Worm (Caenorhabditis elegans): Measurements from ENCODE around the gene ttr-18.

The ttr-18 gene

DNA sequence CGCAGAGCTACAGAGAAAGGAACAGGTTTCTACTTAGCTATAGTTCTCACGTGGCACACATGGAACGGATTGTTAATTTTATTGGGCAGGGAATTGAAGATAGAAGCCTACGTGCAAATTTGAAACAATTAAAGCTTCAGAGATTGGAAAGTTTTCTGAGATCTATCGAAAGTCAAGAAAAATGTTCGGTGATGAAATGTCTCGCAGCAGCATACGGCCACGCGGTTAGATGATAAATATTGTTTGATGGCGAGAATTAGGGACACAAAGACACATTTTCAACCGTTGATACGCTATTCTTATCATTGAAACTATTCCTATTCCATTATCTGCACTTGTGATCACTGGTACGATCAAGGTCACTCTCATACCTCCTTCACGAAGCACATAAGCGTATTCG, 14.0 kb downstream of the ttr-18 start (continued):
- TF ChIP-seq lin-35 (GFP tag; optimal IDR thresholded peaks at IDR 0.05) = peak in 1 of 2 experiments; percentile 56
- no peak for TF ChIP-seq nhr-28 (tag; optimal IDR thresholded peaks at IDR 0.05)
- no peak for TF ChIP-seq nhr-237 (tag; optimal IDR thresholded peaks at IDR 0.05)
- no peak; the same call in 1 of the 2 replicates for TF ChIP-seq nhr-19 (GFP tag; conservative IDR thresholded peaks at IDR 0.05)
- no peak for TF ChIP-seq ztf-11 (tag; optimal IDR thresholded peaks at IDR 0.05)

DNA sequence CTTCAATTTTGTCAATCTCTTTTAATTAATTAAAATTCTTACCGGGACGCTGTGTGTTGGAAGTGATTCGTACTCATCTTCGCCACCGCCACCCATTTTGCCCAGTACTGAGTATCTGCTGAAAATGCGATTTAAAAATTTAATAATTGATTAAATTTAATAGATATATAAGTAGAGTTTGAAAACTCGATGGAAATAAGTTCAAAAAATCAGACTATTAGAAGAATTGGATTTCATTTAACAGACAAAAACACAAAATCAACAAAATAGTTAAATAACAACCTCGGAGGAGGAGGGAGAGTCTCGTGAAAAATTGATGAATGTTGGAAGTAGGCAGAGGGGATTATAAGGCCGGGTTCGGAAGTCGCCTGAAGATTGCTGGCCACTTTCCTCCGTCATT, 14.6 kb downstream of the ttr-18 start, which contains the start of gene mfn-1:
Gene mfn-1 (minus strand): TSS at position 101 of the 400 bp plus-strand sequence.
- TF ChIP-seq hlh-17 (GFP tag; optimal IDR thresholded peaks at IDR 0.05; ENCODE audit: borderline replicate concordance) (no peak), sup-37 (GFP tag; optimal IDR thresholded peaks at IDR 0.05) (no peak), efl-1 (optimal IDR thresholded peaks at IDR 0.05) (no peak), efl-1 (GFP tag; optimal IDR thresholded peaks at IDR 0.05 in 1 of 2) (peak in 1 of 2 experiments; percentile 26), sox-4 (tag; optimal IDR thresholded peaks at IDR 0.05) (no peak), ztf-11 (tag; optimal IDR thresholded peaks at IDR 0.05) (no peak), dsc-1 (tag; optimal IDR thresholded peaks at IDR 0.05) (no peak)

DNA sequence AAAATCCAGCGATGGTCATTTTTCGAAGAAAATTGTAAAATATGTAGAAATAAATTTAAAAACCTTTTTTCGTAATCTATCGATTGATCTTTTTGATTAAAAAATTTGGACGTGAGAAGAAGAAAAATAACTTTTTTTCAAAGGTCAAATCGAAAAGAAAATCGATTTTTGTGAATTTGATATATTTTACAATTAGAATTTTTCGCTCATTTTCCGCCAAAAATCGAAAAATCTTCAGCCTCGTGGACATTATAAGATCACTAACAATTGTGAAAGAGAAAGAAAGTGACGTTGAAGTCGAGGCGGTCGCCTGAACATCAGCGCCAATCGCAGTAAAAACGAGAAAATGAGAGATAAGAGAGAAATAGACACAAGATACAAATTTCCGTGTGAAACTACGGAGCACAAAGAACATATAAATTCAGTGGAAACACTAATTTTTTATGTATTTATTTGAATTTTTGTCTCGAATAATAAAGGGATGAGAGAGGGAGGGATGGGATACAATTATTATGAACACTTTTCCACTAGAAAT, 16.9 kb downstream of the ttr-18 start, which contains the start of gene cisd-1:
Gene cisd-1 (minus strand): TSS at position 51 of the 535 bp plus-strand sequence.
- TF ChIP-seq sup-37 (GFP tag; optimal IDR thresholded peaks at IDR 0.05) (no peak), blmp-1 (tag; optimal IDR thresholded peaks at IDR 0.05) (peak; percentile 82), xbp-1 (tag; optimal IDR thresholded peaks at IDR 0.05) (no peak), tlp-1 (tag; optimal IDR thresholded peaks at IDR 0.05) (no peak), pqm-1 (tag; optimal IDR thresholded peaks at IDR 0.05) (no peak), jun-1 (tag; optimal IDR thresholded peaks at IDR 0.05) (no peak), skn-1 (tag; optimal IDR thresholded peaks at IDR 0.05) (no peak), lin-14 (GFP tag; optimal IDR thresholded peaks at IDR 0.05) (peak; percentile 49), tbx-2 (tag; optimal IDR thresholded peaks at IDR 0.05) (peak; percentile 0), nhr-11 (tag; optimal IDR thresholded peaks at IDR 0.05) (no peak), dsc-1 (tag; optimal IDR thresholded peaks at IDR 0.05) (no peak), aly-2 (tag; optimal IDR thresholded peaks at IDR 0.05) (no peak), fkh-4 (tag; optimal IDR thresholded peaks at IDR 0.05; ENCODE audit: borderline replicate concordance) (no peak), zag-1 (tag; optimal IDR thresholded peaks at IDR 0.05) (no peak), mab-9 (GFP tag; IDR thresholded peaks at IDR 0.05) (no peak), irx-1 (tag; optimal IDR thresholded peaks at IDR 0.05) (no peak), F16B12.6 (tag; optimal IDR thresholded peaks at IDR 0.05) (no peak), rnt-1 (tag; optimal IDR thresholded peaks at IDR 0.05) (no peak), nhr-47 (tag; optimal IDR thresholded peaks at IDR 0.05) (no peak), nhr-76 (tag; optimal IDR thresholded peaks at IDR 0.05) (no peak), mef-2 (tag; optimal IDR thresholded peaks at IDR 0.05) (no peak), dpl-1 (GFP tag; optimal IDR thresholded peaks at IDR 0.05) (no peak), ztf-4 (tag; optimal IDR thresholded peaks at IDR 0.05) (no peak), nhr-85 (tag) (peak; percentile 16), ceh-63 (GFP tag; optimal IDR thresholded peaks at IDR 0.05) (no peak), nhr-77 (tag; optimal IDR thresholded peaks at IDR 0.05) (no peak), nhr-71 (tag; optimal IDR thresholded peaks at IDR 0.05) (peak; percentile 32), mdl-1 (tag; optimal IDR thresholded peaks at IDR 0.05) (peak in 1 of 2 experiments; percentile 11), C04F5.9 (tag; optimal IDR thresholded peaks at IDR 0.05) (no peak), fos-1 (tag; optimal IDR thresholded peaks at IDR 0.05) (no peak), unc-30 (tag; optimal IDR thresholded peaks at IDR 0.05) (no peak), lin-35 (GFP tag; optimal IDR thresholded peaks at IDR 0.05) (peak in 1 of 2 experiments; percentile 34), egl-27 (tag; optimal IDR thresholded peaks at IDR 0.05) (no peak), nhr-90 (tag; optimal IDR thresholded peaks at IDR 0.05; ENCODE audit: poor library complexity) (peak; percentile 10), hlh-4 (tag; optimal IDR thresholded peaks at IDR 0.05) (no peak), isw-1 (GFP tag; IDR thresholded peaks at IDR 0.05) (no peak), swsn-7 (tag; optimal IDR thresholded peaks at IDR 0.05) (no peak), ces-1 (GFP tag; optimal IDR thresholded peaks at IDR 0.05) (no peak), Y116A8C.19 (tag; optimal IDR thresholded peaks at IDR 0.05; ENCODE audit: borderline replicate concordance) (no peak), ceh-90 (tag; optimal IDR thresholded peaks at IDR 0.05) (no peak), lsy-2 (tag; optimal IDR thresholded peaks at IDR 0.05) (no peak), ceh-8 (GFP tag; optimal IDR thresholded peaks at IDR 0.05) (no peak)

Data from whole organism, L1 larva.